Fruit fly (Drosophila melanogaster): ENCODE results near the gene Fum3.

Gene Fum3

DNA sequence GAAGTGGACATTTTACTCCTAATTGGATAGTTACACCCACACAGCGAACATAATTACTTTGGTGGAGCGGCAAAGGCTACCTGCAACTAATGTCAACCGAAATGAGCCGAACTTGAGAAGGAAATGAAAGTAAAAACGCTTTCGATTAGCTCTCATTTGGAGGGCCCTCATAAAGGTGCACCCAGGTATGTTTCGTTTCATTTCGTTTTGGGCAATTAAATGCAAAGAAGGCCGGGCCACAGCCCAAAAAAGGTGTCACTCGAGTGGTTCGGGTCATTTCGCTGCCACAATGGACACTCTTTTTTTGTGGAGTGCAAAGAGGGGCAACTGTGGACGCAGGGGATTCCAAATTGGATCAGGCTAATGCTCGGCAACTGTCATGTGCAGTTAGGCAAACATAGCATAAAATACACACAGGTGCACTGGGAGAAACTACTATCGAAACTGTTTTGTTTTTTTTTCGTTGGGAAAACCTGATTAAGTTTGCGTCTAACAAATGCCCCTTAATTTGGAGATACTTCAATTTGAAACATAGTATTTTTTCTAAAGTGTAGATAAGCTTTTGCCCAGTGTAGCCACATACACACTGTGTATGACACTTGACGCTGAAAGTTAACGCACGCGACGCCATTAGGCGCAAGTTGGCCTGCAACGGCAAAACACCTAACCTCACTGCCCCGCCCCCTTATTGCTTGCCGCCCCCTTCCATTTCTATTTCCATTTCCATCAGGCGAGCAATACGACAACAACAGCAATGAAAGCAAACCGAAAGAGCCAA lies 49.0 kb downstream of the Fum3 start (continued):
- TF ChIP-seq BtbVII (GFP tag; optimal IDR thresholded peaks at IDR 0.05) (peak; percentile 7), CG4707 (GFP tag; optimal IDR thresholded peaks at IDR 0.05) (peak; percentile 9), Six4 (GFP tag; optimal IDR thresholded peaks at IDR 0.05) (peak; percentile 78), slp2 (GFP tag; optimal IDR thresholded peaks at IDR 0.05) (peak; percentile 86), tgo (GFP tag; IDR thresholded peaks at IDR 0.05) (peak; percentile 89), B-H1 (GFP tag; IDR thresholded peaks at IDR 0.05) (peak; percentile 86), CG14014 (GFP tag; IDR thresholded peaks at IDR 0.05) (peak; percentile 76), Lim3 (GFP tag; IDR thresholded peaks at IDR 0.05) (peak; percentile 75), lov (optimal IDR thresholded peaks at IDR 0.05) (no peak), lov (GFP tag; IDR thresholded peaks at IDR 0.05) (peak; percentile 93), pan (optimal IDR thresholded peaks at IDR 0.05) (no peak), pan (GFP tag; optimal IDR thresholded peaks at IDR 0.05 in 1 of 2, IDR thresholded peaks at IDR 0.05 in 1 of 2) (peak in 1 of 2 experiments; percentile 92), Fer3 (tag; optimal IDR thresholded peaks at IDR 0.05) (peak; percentile 78), sc (optimal IDR thresholded peaks at IDR 0.05) (no peak), sc (GFP tag; optimal IDR thresholded peaks at IDR 0.05) (peak; percentile 75), emc (GFP tag; optimal IDR thresholded peaks at IDR 0.05) (peak; percentile 53), CG32772 (GFP tag; IDR thresholded peaks at IDR 0.05) (peak; percentile 96), dmrt99B (tag; optimal IDR thresholded peaks at IDR 0.05) (peak; percentile 87), CG9727 (GFP tag; optimal IDR thresholded peaks at IDR 0.05) (peak; percentile 80), CG32767 (GFP tag; IDR thresholded peaks at IDR 0.05) (peak; percentile 86), Rx (GFP tag; IDR thresholded peaks at IDR 0.05) (peak; percentile 93), CG15601 (tag; optimal IDR thresholded peaks at IDR 0.05) (peak; percentile 84), CG10543 (GFP tag; optimal IDR thresholded peaks at IDR 0.05) (no peak)

DNA sequence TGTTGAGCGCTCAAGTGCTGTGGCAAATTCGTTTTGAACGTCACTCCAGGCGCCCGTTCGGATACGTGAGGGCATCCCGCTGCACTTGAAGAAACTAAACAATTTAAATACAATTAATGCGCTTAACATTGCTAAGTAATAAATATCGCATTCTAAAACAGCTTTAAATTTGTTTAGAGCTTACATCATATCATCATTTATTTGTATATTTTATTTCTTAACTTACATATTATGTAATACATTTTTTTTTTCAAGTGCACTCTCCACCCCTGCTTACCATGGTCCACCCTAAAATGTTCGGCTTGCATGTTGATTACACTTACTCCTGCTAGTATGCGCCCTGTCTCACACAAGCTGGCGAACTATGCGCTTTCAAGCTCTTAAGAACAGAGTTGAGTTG lies 50.3 kb downstream of the Fum3 start:
- TF ChIP-seq CG18764 (GFP tag; optimal IDR thresholded peaks at IDR 0.05) (peak; percentile 58), CG6683 (GFP tag; optimal IDR thresholded peaks at IDR 0.05) (peak; percentile 43), nerfin-1 (tag; optimal IDR thresholded peaks at IDR 0.05) (peak; percentile 67), CG6689 (GFP tag; IDR thresholded peaks at IDR 0.05) (peak; percentile 80), CG17829 (tag; optimal IDR thresholded peaks at IDR 0.05) (peak; percentile 86), Dll (GFP tag; IDR thresholded peaks at IDR 0.05; ENCODE audit: partially characterized antibody) (no peak), Poxn (GFP tag; IDR thresholded peaks at IDR 0.05) (no peak), CG34224 (GFP tag; IDR thresholded peaks at IDR 0.05; ENCODE audit: partially characterized antibody) (no peak), CG14050 (GFP tag; IDR thresholded peaks at IDR 0.05) (peak; percentile 39; the same call in 1 of the 3 replicates), CG7928 (GFP tag; optimal IDR thresholded peaks at IDR 0.05) (no peak), Dfd (GFP tag; optimal IDR thresholded peaks at IDR 0.05) (no peak), gsb (GFP tag; IDR thresholded peaks at IDR 0.05) (no peak), CG16863 (GFP tag; optimal IDR thresholded peaks at IDR 0.05) (peak; percentile 41), CG7745 (tag; optimal IDR thresholded peaks at IDR 0.05) (peak; percentile 49), Camta (GFP tag; optimal IDR thresholded peaks at IDR 0.05) (peak; percentile 32), eve (GFP tag; optimal IDR thresholded peaks at IDR 0.05) (peak in 1 of 2 experiments; percentile 91), psq (GFP tag; optimal IDR thresholded peaks at IDR 0.05) (peak; percentile 37), kni (GFP tag; optimal IDR thresholded peaks at IDR 0.05) (no peak), lmd (GFP tag; IDR thresholded peaks at IDR 0.05) (peak; percentile 69), ranshi (GFP tag; IDR thresholded peaks at IDR 0.05) (peak; percentile 58), Meics (GFP tag; optimal IDR thresholded peaks at IDR 0.05) (no peak), Side (GFP tag; optimal IDR thresholded peaks at IDR 0.05) (peak; percentile 28), CG8290 (GFP tag; optimal IDR thresholded peaks at IDR 0.05) (peak; percentile 69), CG8290 (tag; optimal IDR thresholded peaks at IDR 0.05) (peak in 1 of 2 experiments; percentile 15), tx (GFP tag; optimal IDR thresholded peaks at IDR 0.05) (no peak), unpg (GFP tag; optimal IDR thresholded peaks at IDR 0.05) (peak; percentile 83), ro (GFP tag; IDR thresholded peaks at IDR 0.05) (peak; percentile 61; the same call in 1 of the 2 replicates), CG1792 (GFP tag; optimal IDR thresholded peaks at IDR 0.05) (no peak), sc (optimal IDR thresholded peaks at IDR 0.05) (no peak), sc (GFP tag; optimal IDR thresholded peaks at IDR 0.05) (peak; percentile 58)

Data from whole organism, embryonic.